Fruit fly (Drosophila melanogaster) whole organism, embryonic: ENCODE data around the gene Eip75B.
A peak's percentile ranks its signal among the peaks of the same experiment; 100 is the strongest.

ENCODE experiments used
- Ada2b ChIP-seq: fragments of 200-800 bp; sonication (Bioruptor generic); IDR thresholded peaks from 2 replicates; pipeline ENCODE4 v1.3.6; 2022; ENCODE audit warnings: missing biosample characterization, missing genetic modification characterization
- CG10147 ChIP-seq: fragments of 200-800 bp; sonication (Bioruptor generic); optimal IDR thresholded peaks from 2 replicates; lab custom pipeline; 2019; ENCODE audit warnings: missing biosample characterization, mild to moderate bottlenecking, missing genetic modification characterization, moderate library complexity
- CG11456 ChIP-seq: fragments of 200-800 bp; sonication (Bioruptor generic); IDR thresholded peaks from 3 replicates; pipeline ENCODE4 v1.3.6; 2022; ENCODE audit warnings: missing biosample characterization, missing genetic modification characterization
- CG1233 ChIP-seq: fragments of 200-800 bp; sonication (Bioruptor generic); optimal IDR thresholded peaks from 4 replicates; lab custom pipeline; 2018; ENCODE audit warnings: missing biosample characterization, mild to moderate bottlenecking, missing genetic modification characterization
- CG14014 ChIP-seq: fragments of 200-800 bp; sonication (Bioruptor generic); IDR thresholded peaks from 2 replicates; pipeline ENCODE4 v1.3.6; 2022; ENCODE audit warnings: missing biosample characterization, missing genetic modification characterization
- CG15479 ChIP-seq: fragments of 200-800 bp; sonication (Bioruptor generic); optimal IDR thresholded peaks from 3 replicates; lab custom pipeline; 2019; ENCODE audit warnings: missing biosample characterization, mild to moderate bottlenecking, missing genetic modification characterization, moderate library complexity
- CG1603 ChIP-seq: fragments of 200-800 bp; sonication (Bioruptor generic); optimal IDR thresholded peaks from 2 replicates; lab custom pipeline; 2019; ENCODE audit warnings: missing biosample characterization, mild to moderate bottlenecking, missing genetic modification characterization, moderate library complexity
- CG17829 ChIP-seq: fragments of 200-800 bp; optimal IDR thresholded peaks from 2 replicates; lab custom pipeline; 2019; ENCODE audit warnings: missing biosample characterization, mild to moderate bottlenecking, missing genetic modification characterization, moderate library complexity
- CG2199 ChIP-seq: fragments of 200-800 bp; sonication (Bioruptor generic); IDR thresholded peaks from 3 replicates; pipeline ENCODE4 v1.3.6; 2022; ENCODE audit warnings: missing biosample characterization, missing genetic modification characterization
- CG31388 ChIP-seq: fragments of 200-800 bp; sonication (Bioruptor generic); optimal IDR thresholded peaks from 2 replicates; lab custom pipeline; 2016; ENCODE audit warnings: missing biosample characterization, missing genetic modification characterization
- CG34376 ChIP-seq: fragments of 200-800 bp; sonication (Bioruptor generic); optimal IDR thresholded peaks from 2 replicates; lab custom pipeline; 2018; ENCODE audit warnings: missing biosample characterization, mild to moderate bottlenecking, missing genetic modification characterization
- CG4707 ChIP-seq: fragments of 200-800 bp; sonication (Bioruptor generic); optimal IDR thresholded peaks from 2 replicates; lab custom pipeline; 2018; ENCODE audit warnings: missing biosample characterization, mild to moderate bottlenecking, missing genetic modification characterization, moderate library complexity
- CG6683 ChIP-seq: fragments of 200-800 bp; sonication (Bioruptor generic); optimal IDR thresholded peaks from 2 replicates; lab custom pipeline; 2017; ENCODE audit warnings: missing biosample characterization, mild to moderate bottlenecking, missing genetic modification characterization, missing genetic modification reagents
- CG6765 ChIP-seq: fragments of 200-800 bp; sonication (Bioruptor generic); optimal IDR thresholded peaks from 3 replicates; lab custom pipeline; 2017; ENCODE audit warnings: missing biosample characterization, mild to moderate bottlenecking, missing genetic modification characterization
- CG7987 ChIP-seq: fragments of 200-800 bp; sonication (Bioruptor generic); optimal IDR thresholded peaks from 2 replicates; lab custom pipeline; 2018; ENCODE audit warnings: missing biosample characterization, mild to moderate bottlenecking, missing genetic modification characterization, moderate library complexity
- CG9932 ChIP-seq: fragments of 200-800 bp; sonication (Bioruptor generic); IDR thresholded peaks from 2 replicates; pipeline ENCODE4 v1.3.6; 2022; ENCODE audit warnings: missing biosample characterization, missing genetic modification characterization
- D19A ChIP-seq: fragments of 200-800 bp; optimal IDR thresholded peaks from 3 replicates; lab custom pipeline; 2019; ENCODE audit warnings: missing biosample characterization, mild to moderate bottlenecking, missing genetic modification characterization, moderate library complexity
- Deaf1 ChIP-seq: fragments of 200-800 bp; optimal IDR thresholded peaks from 3 replicates; lab custom pipeline; 2019; ENCODE audit warnings: missing biosample characterization, mild to moderate bottlenecking, missing genetic modification characterization, moderate library complexity
- Dek ChIP-seq: fragments of 200-800 bp; sonication (Bioruptor generic); optimal IDR thresholded peaks from 3 replicates; lab custom pipeline; 2019; ENCODE audit warnings: missing biosample characterization, mild to moderate bottlenecking, missing genetic modification characterization, moderate library complexity
- Dp ChIP-seq: fragments of 200-800 bp; sonication (Bioruptor generic); optimal IDR thresholded peaks from 2 replicates; lab custom pipeline; 2018; ENCODE audit warnings: missing biosample characterization, mild to moderate bottlenecking, missing genetic modification characterization, moderate library complexity
- Drgx ChIP-seq: fragments of 200-800 bp; sonication (Bioruptor generic); IDR thresholded peaks from 2 replicates; pipeline ENCODE4 v1.3.6; 2022; ENCODE audit warnings: missing biosample characterization, missing genetic modification characterization
- E2f2 ChIP-seq: fragments of 200-800 bp; sonication (Bioruptor generic); IDR thresholded peaks from 2 replicates; pipeline ENCODE4 v1.3.6; 2022; ENCODE audit warnings: missing biosample characterization, missing genetic modification characterization
- Elba2 ChIP-seq: fragments of 200-800 bp; sonication (Bioruptor generic); optimal IDR thresholded peaks from 3 replicates; lab custom pipeline; 2016; ENCODE audit warnings: missing biosample characterization, missing genetic modification characterization
- Fer1 ChIP-seq: fragments of 200-800 bp; sonication (Bioruptor generic); optimal IDR thresholded peaks from 2 replicates; lab custom pipeline; 2017; ENCODE audit warnings: missing biosample characterization, mild to moderate bottlenecking, missing genetic modification characterization
- Gsc ChIP-seq: fragments of 200-800 bp; sonication (Bioruptor generic); IDR thresholded peaks from 2 replicates; pipeline ENCODE4 v1.3.6; 2022; ENCODE audit warnings: missing biosample characterization, missing genetic modification characterization
- HLH54F ChIP-seq: fragments of 200-800 bp; sonication (Bioruptor generic); optimal IDR thresholded peaks from 3 replicates; lab custom pipeline; 2016; ENCODE audit warnings: missing biosample characterization, missing genetic modification characterization
- Hr78 ChIP-seq, 2 experiments: fragments of 200-800 bp in 1 of 2; fragments of >200 bp in 1 of 2; sonication (Bioruptor generic) in 1 of 2; optimal IDR thresholded peaks; 2 replicates each; lab custom pipeline; 2017 to 2019; ENCODE audit warnings: missing biosample characterization in 2 of 2, missing genetic modification characterization in 2 of 2, mild to moderate bottlenecking in 1 of 2, moderate library complexity in 1 of 2
- Meics ChIP-seq: fragments of 200-800 bp; sonication (Bioruptor generic); optimal IDR thresholded peaks from 2 replicates; lab custom pipeline; 2017; ENCODE audit warnings: missing biosample characterization, mild to moderate bottlenecking, missing genetic modification characterization
- Optix ChIP-seq: fragments of 200-800 bp; sonication (Bioruptor generic); IDR thresholded peaks from 3 replicates; pipeline ENCODE4 v1.3.6; 2022; ENCODE audit warnings: missing biosample characterization, missing genetic modification characterization
- Pdp1 ChIP-seq, 2 experiments: fragments of 200-800 bp; sonication (Bioruptor generic); optimal IDR thresholded peaks; 3 replicates each; lab custom pipeline; 2016; ENCODE audit warnings: missing biosample characterization in 2 of 2, missing genetic modification characterization in 2 of 2, mild to moderate bottlenecking in 1 of 2, moderate library complexity in 1 of 2
- Trl ChIP-seq, 3 experiments: fragments of >200 bp in 2 of 3; fragments of 200-800 bp in 1 of 3; sonication (Bioruptor generic) in 1 of 3; optimal IDR thresholded peaks; 2 replicates in 1 of 3; 3 replicates in 2 of 3; lab custom pipeline; 2016 to 2017; ENCODE audit warnings: missing biosample characterization in 1 of 3, missing genetic modification characterization in 1 of 3
- abd-A ChIP-seq: fragments of 200-800 bp; sonication (Bioruptor generic); optimal IDR thresholded peaks from 3 replicates; lab custom pipeline; 2019; ENCODE audit warnings: missing biosample characterization, mild to moderate bottlenecking, missing genetic modification characterization, moderate library complexity
- bbx ChIP-seq: fragments of 200-800 bp; sonication (Bioruptor generic); IDR thresholded peaks from 2 replicates; pipeline ENCODE4 v1.3.6; 2022; ENCODE audit warnings: missing biosample characterization, missing genetic modification characterization; ENCODE audit not compliant: partially characterized antibody
- cg ChIP-seq: fragments of 200-800 bp; sonication (Bioruptor generic); optimal IDR thresholded peaks from 3 replicates; lab custom pipeline; 2019; ENCODE audit warnings: missing biosample characterization, mild to moderate bottlenecking, missing genetic modification characterization, moderate library complexity
- crol ChIP-seq: fragments of 200-800 bp; sonication (Bioruptor generic); IDR thresholded peaks from 2 replicates; pipeline ENCODE4 v1.3.6; 2022; ENCODE audit warnings: missing biosample characterization, missing genetic modification characterization
- ftz-f1 ChIP-seq: fragments of 200-800 bp; sonication (Bioruptor generic); optimal IDR thresholded peaks from 2 replicates; lab custom pipeline; 2016; ENCODE audit warnings: missing biosample characterization, missing genetic modification characterization
- gro ChIP-seq: fragments of 200-800 bp; sonication (Bioruptor generic); optimal IDR thresholded peaks from 2 replicates; lab custom pipeline; 2016; ENCODE audit warnings: missing biosample characterization, missing genetic modification characterization
- kni ChIP-seq: fragments of 200-800 bp; sonication (Bioruptor generic); optimal IDR thresholded peaks from 3 replicates; lab custom pipeline; 2017; ENCODE audit warnings: mild to moderate bottlenecking, missing biosample characterization, missing genetic modification reagents, missing genetic modification characterization
- lab ChIP-seq: fragments of 200-800 bp; sonication (Bioruptor generic); optimal IDR thresholded peaks from 3 replicates; lab custom pipeline; 2017; ENCODE audit warnings: missing biosample characterization, missing genetic modification characterization, mild to moderate bottlenecking, moderate library complexity, missing genetic modification reagents
- scrt ChIP-seq: fragments of 200-800 bp; sonication (Bioruptor generic); optimal IDR thresholded peaks from 2 replicates; lab custom pipeline; 2018; ENCODE audit warnings: missing biosample characterization, mild to moderate bottlenecking, missing genetic modification characterization, moderate library complexity
- sens ChIP-seq: fragments of 200-800 bp; sonication (Bioruptor generic); peaks from one replicate; lab custom pipeline; 2016; ENCODE audit warnings: missing biosample characterization, missing genetic modification characterization
- shn ChIP-seq: fragments of 200-800 bp; sonication (Bioruptor generic); optimal IDR thresholded peaks from 3 replicates; lab custom pipeline; 2016; ENCODE audit warnings: missing biosample characterization, missing genetic modification characterization
- sna ChIP-seq: fragments of 200-800 bp; sonication (Bioruptor generic); IDR thresholded peaks from 2 replicates; pipeline ENCODE4 v1.3.6; 2022; ENCODE audit warnings: missing biosample characterization, missing genetic modification characterization; ENCODE audit not compliant: partially characterized antibody
- tgo ChIP-seq: fragments of 200-800 bp; sonication (Bioruptor generic); IDR thresholded peaks from 3 replicates; pipeline ENCODE4 v1.3.6; 2022; ENCODE audit warnings: missing biosample characterization, missing genetic modification characterization
- toy ChIP-seq: fragments of 200-800 bp; sonication (Bioruptor generic); IDR thresholded peaks from 2 replicates; pipeline ENCODE4 v1.3.6; 2022; ENCODE audit warnings: missing biosample characterization, missing genetic modification characterization
- trem ChIP-seq: fragments of 200-800 bp; optimal IDR thresholded peaks from 3 replicates; lab custom pipeline; 2019; ENCODE audit warnings: missing biosample characterization, mild to moderate bottlenecking, missing genetic modification characterization, moderate library complexity
- zen2 ChIP-seq: fragments of 200-800 bp; sonication (Bioruptor generic); IDR thresholded peaks from 3 replicates; pipeline ENCODE4 v1.3.6; 2022; ENCODE audit warnings: missing biosample characterization, missing genetic modification characterization; ENCODE audit not compliant: partially characterized antibody

The Eip75B gene

dm6 chr3L:17971067-17971772 is 93.3 kb downstream of the Eip75B start (continued):
- peak; percentile 100 for TF ChIP-seq Deaf1 (tag; lab: Kevin White, UChicago)
- TF ChIP-seq CG7987 (GFP tag; lab: Kevin White, UChicago): peak; percentile 5
- TF ChIP-seq ftz-f1 (GFP tag; lab: Kevin White, UChicago): peak; percentile 41
- peak; percentile 68 for TF ChIP-seq lab (GFP tag; lab: Kevin White, UChicago)
- no peak for TF ChIP-seq D19A (tag; lab: Kevin White, UChicago)
- TF ChIP-seq sens: peak; percentile 84
- peak; percentile 80 for TF ChIP-seq CG34376 (GFP tag; lab: Kevin White, UChicago)
- TF ChIP-seq Elba2: no peak
- peak in 1 of 2 experiments; percentile 24 for TF ChIP-seq Pdp1 (GFP tag; optimal IDR thresholded peaks at IDR 0.05; lab: Kevin White, UChicago)
- TF ChIP-seq Drgx (GFP tag; lab: Robert Waterston, UW): peak; percentile 73
- TF ChIP-seq sna (GFP tag; lab: Robert Waterston, UW): peak; percentile 74
- TF ChIP-seq bbx (GFP tag; lab: Robert Waterston, UW): peak; percentile 46; the same call in 1 of the 2 replicates
- no peak for TF ChIP-seq tgo (GFP tag; lab: Robert Waterston, UW)
- TF ChIP-seq HLH54F: no peak
- TF ChIP-seq CG31388 (GFP tag; lab: Kevin White, UChicago): no peak
- TF ChIP-seq scrt (GFP tag; lab: Kevin White, UChicago): peak; percentile 41
- TF ChIP-seq shn (GFP tag; lab: Kevin White, UChicago): no peak
- no peak for TF ChIP-seq CG15479 (GFP tag; lab: Kevin White, UChicago)
- TF ChIP-seq CG1233: no peak
- TF ChIP-seq trem (tag; lab: Kevin White, UChicago): no peak
- TF ChIP-seq abd-A: peak; percentile 95
- TF ChIP-seq CG6683 (GFP tag; lab: Kevin White, UChicago): peak; percentile 12
- peak; percentile 53; the same call in 2 of the 3 replicates for TF ChIP-seq zen2 (GFP tag; lab: Robert Waterston, UW)
- peak; percentile 34; the same call in 1 of the 2 replicates for TF ChIP-seq CG14014 (GFP tag; lab: Robert Waterston, UW)
- TF ChIP-seq CG4707 (GFP tag; lab: Kevin White, UChicago): no peak
- TF ChIP-seq CG2199 (GFP tag; lab: Robert Waterston, UW): 0 out of 3 replicates have a peak, but pooled peaks have one; percentile 33
- no peak for TF ChIP-seq CG9932 (GFP tag; lab: Robert Waterston, UW)
- TF ChIP-seq CG17829 (tag; lab: Kevin White, UChicago): peak; percentile 9
- peak; percentile 0 for TF ChIP-seq Dp (GFP tag; lab: Kevin White, UChicago)
- peak; percentile 64 to 76 for TF ChIP-seq Trl (optimal IDR thresholded peaks at IDR 0.05; lab: Kevin White, UChicago)
- TF ChIP-seq Trl (GFP tag; optimal IDR thresholded peaks at IDR 0.05; lab: Kevin White, UChicago): no peak
- no peak for TF ChIP-seq Optix (GFP tag; lab: Robert Waterston, UW)
- TF ChIP-seq crol (GFP tag; lab: Robert Waterston, UW): peak; percentile 100
- peak; percentile 85 for TF ChIP-seq kni
- TF ChIP-seq Dek: peak; percentile 20
- peak; percentile 11 for TF ChIP-seq Meics (GFP tag; lab: Kevin White, UChicago)
- 0 out of 2 replicates have a peak, but pooled peaks have one; percentile 11 for TF ChIP-seq E2f2
- TF ChIP-seq gro (GFP tag; lab: Kevin White, UChicago): no peak
- no peak for TF ChIP-seq Gsc (GFP tag; lab: Robert Waterston, UW)
- 0 out of 3 replicates have a peak, but pooled peaks have one; percentile 32 for TF ChIP-seq CG11456 (GFP tag; lab: Robert Waterston, UW)
- TF ChIP-seq Hr78 (GFP tag; optimal IDR thresholded peaks at IDR 0.05; lab: Kevin White, UChicago): peak in 1 of 2 experiments; percentile 75
- peak; percentile 20 for TF ChIP-seq CG1603 (tag; lab: Kevin White, UChicago)
- TF ChIP-seq toy: no peak
- peak; percentile 73 for TF ChIP-seq Fer1
- TF ChIP-seq CG10147: peak; percentile 20
- peak; percentile 32 for TF ChIP-seq CG6765 (GFP tag; lab: Kevin White, UChicago)
- 0 out of 2 replicates have a peak, but pooled peaks have one; percentile 8 for TF ChIP-seq Ada2b (GFP tag; lab: Robert Waterston, UW)
- TF ChIP-seq cg (GFP tag; lab: Kevin White, UChicago): peak; percentile 56
